Fruit fly (Drosophila melanogaster) whole organism, embryonic: ENCODE measurements around the gene CCDC53.

Experiments
- CG10209 ChIP-seq: fragments of 200-800 bp; sonication (Bioruptor generic); optimal IDR thresholded peaks from 3 replicates; lab custom pipeline; 2017; ENCODE audit warnings: missing biosample characterization, mild to moderate bottlenecking, missing genetic modification characterization, missing genetic modification reagents
- CG6854 ChIP-seq: fragments of 200-800 bp; sonication (Bioruptor generic); optimal IDR thresholded peaks from 3 replicates; lab custom pipeline; 2017; ENCODE audit warnings: missing biosample characterization, mild to moderate bottlenecking, missing genetic modification characterization
- Fer1 ChIP-seq: fragments of 200-800 bp; sonication (Bioruptor generic); optimal IDR thresholded peaks from 2 replicates; lab custom pipeline; 2017; ENCODE audit warnings: missing biosample characterization, mild to moderate bottlenecking, missing genetic modification characterization
- Ravus ChIP-seq: fragments of 200-800 bp; sonication (Bioruptor generic); IDR thresholded peaks from 2 replicates; pipeline ENCODE4 v1.3.6; 2022; ENCODE audit warnings: missing biosample characterization, missing genetic modification characterization
- ase ChIP-seq: fragments of 200-800 bp; sonication (Bioruptor generic); IDR thresholded peaks from 3 replicates; pipeline ENCODE4 v1.3.6; 2022; ENCODE audit warnings: missing biosample characterization, missing genetic modification characterization
- cg ChIP-seq: fragments of 200-800 bp; sonication (Bioruptor generic); optimal IDR thresholded peaks from 3 replicates; lab custom pipeline; 2019; ENCODE audit warnings: missing biosample characterization, mild to moderate bottlenecking, missing genetic modification characterization, moderate library complexity
- fd3F ChIP-seq: fragments of 200-800 bp; sonication (Bioruptor generic); optimal IDR thresholded peaks from 2 replicates; lab custom pipeline; 2018; ENCODE audit warnings: missing biosample characterization, mild to moderate bottlenecking, missing genetic modification characterization, moderate library complexity
- h ChIP-seq: fragments of >200 bp; optimal IDR thresholded peaks from 2 replicates; lab custom pipeline; 2017
- luna ChIP-seq: fragments of 200-800 bp; sonication (Bioruptor generic); optimal IDR thresholded peaks from 2 replicates; lab custom pipeline; 2016; ENCODE audit warnings: missing biosample characterization, missing genetic modification characterization
- pum ChIP-seq: fragments of 200-800 bp; sonication (Bioruptor generic); optimal IDR thresholded peaks from 2 replicates; lab custom pipeline; 2016; ENCODE audit warnings: missing biosample characterization, missing genetic modification characterization
- rib ChIP-seq: fragments of 200-800 bp; sonication (Bioruptor generic); IDR thresholded peaks from 2 replicates; pipeline ENCODE4 v1.3.6; 2022; ENCODE audit warnings: missing biosample characterization, missing genetic modification characterization

DNA sequence CACCGCTTCAGTTG, 42.3 kb downstream of the CCDC53 start, which contains the start of gene Bsg:
- TF ChIP-seq fd3F (GFP tag; lab: Kevin White, UChicago) (no peak), CG10209 (GFP tag; lab: Kevin White, UChicago) (no peak), Ravus (GFP tag; lab: Robert Waterston, UW) (no peak), luna (GFP tag; lab: Kevin White, UChicago) (no peak), Fer1 (GFP tag; lab: Kevin White, UChicago) (no peak), ase (GFP tag; lab: Robert Waterston, UW) (no peak), pum (GFP tag; lab: Kevin White, UChicago) (no peak), CG6854 (GFP tag; lab: Kevin White, UChicago) (no peak), rib (GFP tag; lab: Robert Waterston, UW) (no peak), h (no peak), cg (GFP tag; lab: Kevin White, UChicago) (no peak)
